Worm (Caenorhabditis elegans) whole organism, L2 larva: ENCODE results near the gene F46G10.2.
A peak's percentile ranks its signal among the peaks of the same experiment; 100 is the strongest.

Source experiments
- C34F6.9 ChIP-seq: fragments of 150-350 bp; optimal IDR thresholded peaks from 2 replicates; lab custom pipeline; 2014; ENCODE audit warnings: missing biosample characterization, missing genetic modification characterization
- F13H6.1 ChIP-seq: sonication (generic microtip); optimal IDR thresholded peaks from 2 replicates; lab custom pipeline; 2016; ENCODE audit warnings: missing genetic modification characterization, missing compliant biosample characterization
- R02D3.7 ChIP-seq: fragments of 150-350 bp; optimal IDR thresholded peaks from 2 replicates; lab custom pipeline; 2014; ENCODE audit warnings: missing biosample characterization, missing genetic modification characterization
- Y55F3AM.14 ChIP-seq: fragments of 200-800 bp; sonication (Bioruptor generic); optimal IDR thresholded peaks from 2 replicates; lab custom pipeline; 2018; ENCODE audit warnings: mild to moderate bottlenecking, missing genetic modification characterization, missing compliant biosample characterization
- ZK546.5 ChIP-seq: sonication (generic microtip); optimal IDR thresholded peaks from 2 replicates; lab custom pipeline; 2017; ENCODE audit warnings: missing biosample characterization, missing genetic modification characterization
- alr-1 ChIP-seq: fragments of 150-350 bp; optimal IDR thresholded peaks from 2 replicates; lab custom pipeline; 2014; ENCODE audit warnings: missing biosample characterization, missing genetic modification characterization
- aly-2 ChIP-seq: fragments of 150-350 bp; optimal IDR thresholded peaks from 2 replicates; lab custom pipeline; 2014; ENCODE audit warnings: missing biosample characterization, missing genetic modification characterization
- ama-1 ChIP-seq: fragments of 150-350 bp; optimal IDR thresholded peaks from 2 replicates; lab custom pipeline; 2018; ENCODE audit warnings: inconsistent platforms
- blmp-1 ChIP-seq: sonication (generic microtip); optimal IDR thresholded peaks from 2 replicates; lab custom pipeline; 2017; ENCODE audit warnings: missing genetic modification characterization, mild to moderate bottlenecking, missing compliant biosample characterization, antibody characterized with exemption, moderate library complexity; ENCODE audit not compliant: insufficient read depth
- ceh-16 ChIP-seq: fragments of 150-350 bp; optimal IDR thresholded peaks from 2 replicates; lab custom pipeline; 2014; ENCODE audit warnings: missing biosample characterization, missing genetic modification characterization
- ceh-82 ChIP-seq: fragments of 150-350 bp; optimal IDR thresholded peaks from 2 replicates; lab custom pipeline; 2014; ENCODE audit warnings: missing biosample characterization, missing genetic modification characterization
- crh-2 ChIP-seq: sonication (generic microtip); optimal IDR thresholded peaks from 2 replicates; lab custom pipeline; 2017; ENCODE audit warnings: missing biosample characterization, missing genetic modification characterization
- dmd-4 ChIP-seq: sonication (generic microtip); optimal IDR thresholded peaks from 2 replicates; lab custom pipeline; 2017; ENCODE audit warnings: missing biosample characterization, missing genetic modification characterization
- egl-27 ChIP-seq: sonication (generic microtip); optimal IDR thresholded peaks from 3 replicates; lab custom pipeline; 2017; ENCODE audit warnings: missing biosample characterization, missing genetic modification reagents, missing genetic modification characterization
- elt-1 ChIP-seq: fragments of 150-350 bp; optimal IDR thresholded peaks from 2 replicates; lab custom pipeline; 2014; ENCODE audit warnings: missing biosample characterization, missing genetic modification characterization
- elt-3 ChIP-seq: sonication (generic microtip); optimal IDR thresholded peaks from 2 replicates; lab custom pipeline; 2017; ENCODE audit warnings: missing biosample characterization, missing genetic modification characterization
- fos-1 ChIP-seq: fragments of 150-350 bp; optimal IDR thresholded peaks from 2 replicates; lab custom pipeline; 2014; ENCODE audit warnings: missing biosample characterization, missing genetic modification characterization
- gmeb-1 ChIP-seq: fragments of 150-350 bp; optimal IDR thresholded peaks from 2 replicates; lab custom pipeline; 2014; ENCODE audit warnings: missing biosample characterization, missing genetic modification characterization
- lin-11 ChIP-seq: fragments of 150-350 bp; sonication (generic microtip); optimal IDR thresholded peaks from 2 replicates; lab custom pipeline; 2014; ENCODE audit warnings: missing biosample characterization, missing genetic modification characterization, inconsistent platforms, mixed read lengths
- lin-13 ChIP-seq: fragments of 150-350 bp; optimal IDR thresholded peaks from 2 replicates; lab custom pipeline; 2014; ENCODE audit warnings: missing biosample characterization, missing genetic modification reagents, missing genetic modification characterization
- lin-39 ChIP-seq: fragments of 150-350 bp; optimal IDR thresholded peaks from 2 replicates; lab custom pipeline; 2014; ENCODE audit warnings: missing biosample characterization, missing genetic modification reagents, missing genetic modification characterization
- lsy-2 ChIP-seq, 2 experiments: fragments of 150-350 bp in 1 of 2; sonication (generic microtip) in 1 of 2; optimal IDR thresholded peaks; 2 replicates each; lab custom pipeline; 2014 to 2017; ENCODE audit warnings: missing biosample characterization in 2 of 2, missing genetic modification characterization in 2 of 2
- mab-5 ChIP-seq: fragments of 150-350 bp; optimal IDR thresholded peaks from 2 replicates; lab custom pipeline; 2014; ENCODE audit warnings: missing biosample characterization, missing genetic modification characterization
- mbf-1 ChIP-seq: sonication (generic microtip); optimal IDR thresholded peaks from 2 replicates; lab custom pipeline; 2017; ENCODE audit warnings: missing biosample characterization, missing genetic modification characterization
- mdl-1 ChIP-seq, 2 experiments: fragments of 150-350 bp in 1 of 2; sonication (generic microtip) in 1 of 2; optimal IDR thresholded peaks; 2 replicates each; lab custom pipeline; 2017; ENCODE audit warnings: missing biosample characterization in 2 of 2, missing genetic modification characterization in 2 of 2
- nhr-10 ChIP-seq: sonication (generic microtip); optimal IDR thresholded peaks from 2 replicates; lab custom pipeline; 2017; ENCODE audit warnings: missing biosample characterization, missing genetic modification characterization
- nhr-11 ChIP-seq: fragments of 150-350 bp; optimal IDR thresholded peaks from 2 replicates; lab custom pipeline; 2014; ENCODE audit warnings: missing biosample characterization, missing genetic modification characterization
- nhr-12 ChIP-seq: fragments of 150-350 bp; optimal IDR thresholded peaks from 2 replicates; lab custom pipeline; 2014; ENCODE audit warnings: missing biosample characterization, missing genetic modification characterization
- nhr-129 ChIP-seq: fragments of 150-350 bp; optimal IDR thresholded peaks from 2 replicates; lab custom pipeline; 2014; ENCODE audit warnings: missing biosample characterization, missing genetic modification characterization
- nhr-21 ChIP-seq: fragments of 150-350 bp; optimal IDR thresholded peaks from 2 replicates; lab custom pipeline; 2014; ENCODE audit warnings: missing biosample characterization, missing genetic modification characterization
- nhr-23 ChIP-seq: fragments of 150-350 bp; optimal IDR thresholded peaks from 2 replicates; lab custom pipeline; 2014; ENCODE audit warnings: missing biosample characterization, missing genetic modification reagents, missing genetic modification characterization
- nhr-237 ChIP-seq: fragments of 150-350 bp; optimal IDR thresholded peaks from 2 replicates; lab custom pipeline; 2014; ENCODE audit warnings: missing biosample characterization, missing genetic modification characterization
- nhr-25 ChIP-seq: fragments of 150-350 bp; sonication (generic microtip); optimal IDR thresholded peaks from 3 replicates; lab custom pipeline; 2014; ENCODE audit warnings: missing biosample characterization, missing genetic modification characterization
- nhr-6 ChIP-seq: fragments of 150-350 bp; optimal IDR thresholded peaks from 2 replicates; lab custom pipeline; 2014; ENCODE audit warnings: missing biosample characterization, missing genetic modification characterization
- nhr-77 ChIP-seq: fragments of 150-350 bp; optimal IDR thresholded peaks from 2 replicates; lab custom pipeline; 2014; ENCODE audit warnings: missing biosample characterization, missing genetic modification characterization
- peb-1 ChIP-seq: fragments of 150-350 bp; optimal IDR thresholded peaks from 2 replicates; lab custom pipeline; 2014; ENCODE audit warnings: missing biosample characterization, missing genetic modification characterization
- sem-4 ChIP-seq: fragments of 150-350 bp; optimal IDR thresholded peaks from 2 replicates; lab custom pipeline; 2014; ENCODE audit warnings: missing biosample characterization, missing genetic modification reagents, missing genetic modification characterization
- skn-1 ChIP-seq: sonication (generic microtip); optimal IDR thresholded peaks from 2 replicates; lab custom pipeline; 2017; ENCODE audit warnings: missing biosample characterization, missing genetic modification characterization
- sma-3 ChIP-seq: sonication (generic microtip); optimal IDR thresholded peaks from 2 replicates; lab custom pipeline; 2016; ENCODE audit warnings: missing genetic modification reagents, missing genetic modification characterization, missing compliant biosample characterization
- sma-9 ChIP-seq, 2 experiments: fragments of 150-350 bp in 1 of 2; sonication (generic microtip) in 1 of 2; optimal IDR thresholded peaks; 2 replicates each; lab custom pipeline; 2014 to 2016; ENCODE audit warnings: missing genetic modification characterization in 2 of 2, mild to moderate bottlenecking in 1 of 2, missing biosample characterization in 1 of 2, missing compliant biosample characterization in 1 of 2, missing genetic modification reagents in 1 of 2, moderate library complexity in 1 of 2
- snpc-4 ChIP-seq: fragments of 150-350 bp; optimal IDR thresholded peaks from 2 replicates; lab custom pipeline; 2014; ENCODE audit warnings: missing biosample characterization, missing genetic modification characterization
- unc-39 ChIP-seq: fragments of 150-350 bp; optimal IDR thresholded peaks from 2 replicates; lab custom pipeline; 2014; ENCODE audit warnings: missing biosample characterization, missing genetic modification characterization
- unc-55 ChIP-seq: fragments of 150-350 bp; sonication (generic microtip); optimal IDR thresholded peaks from 3 replicates; lab custom pipeline; 2014; ENCODE audit warnings: missing biosample characterization, missing genetic modification reagents, missing genetic modification characterization
- unc-62 ChIP-seq: fragments of 150-350 bp; optimal IDR thresholded peaks from 2 replicates; lab custom pipeline; 2014; ENCODE audit warnings: missing biosample characterization, missing genetic modification reagents, missing genetic modification characterization
- zag-1 ChIP-seq: fragments of 150-350 bp; optimal IDR thresholded peaks from 2 replicates; lab custom pipeline; 2014; ENCODE audit warnings: missing biosample characterization, missing genetic modification characterization
- ztf-1 ChIP-seq: fragments of 200-800 bp; sonication (Bioruptor generic); conservative IDR thresholded peaks from 2 replicates; pipeline ENCODE4 v1.3.6; 2022; ENCODE audit warnings: missing genetic modification characterization, missing compliant biosample characterization
- ztf-11 ChIP-seq: sonication (generic microtip); optimal IDR thresholded peaks from 2 replicates; lab custom pipeline; 2017; ENCODE audit warnings: missing biosample characterization, missing genetic modification characterization
- ztf-4 ChIP-seq: fragments of 150-350 bp; optimal IDR thresholded peaks from 2 replicates; lab custom pipeline; 2014; ENCODE audit warnings: missing biosample characterization, missing genetic modification characterization

The F46G10.2 gene

ce11 chrX:13306869-13307446 is 15.8 kb upstream of the F46G10.2 start:
- TF ChIP-seq sma-9 (GFP tag; optimal IDR thresholded peaks at IDR 0.05; lab: Kevin White, UChicago) (peak; percentile 89), sma-9 (tag; optimal IDR thresholded peaks at IDR 0.05; lab: Kevin White, UChicago) (no peak), ztf-11 (tag; lab: Kevin White, UChicago) (no peak), lin-13 (GFP tag; lab: Kevin White, UChicago) (peak; percentile 75), blmp-1 (tag; lab: Kevin White, UChicago) (no peak), nhr-129 (tag; lab: Kevin White, UChicago) (peak; percentile 93), F13H6.1 (tag; lab: Kevin White, UChicago) (peak; percentile 75), C34F6.9 (no peak), gmeb-1 (peak; percentile 65), peb-1 (tag; lab: Kevin White, UChicago) (no peak), alr-1 (no peak), unc-55 (GFP tag; lab: Kevin White, UChicago) (peak; percentile 90), ceh-16 (tag; lab: Kevin White, UChicago) (peak; percentile 36), ama-1 (lab: Kevin White, UChicago) (no peak), unc-39 (tag; lab: Kevin White, UChicago) (no peak), R02D3.7 (tag; lab: Kevin White, UChicago) (no peak), sma-3 (peak; percentile 75), nhr-12 (no peak), nhr-21 (tag; lab: Kevin White, UChicago) (peak; percentile 89), ztf-1 (GFP tag; lab: Robert Waterston, UW) (no peak), aly-2 (tag; lab: Kevin White, UChicago) (no peak), ZK546.5 (no peak), snpc-4 (peak; percentile 21), zag-1 (tag; lab: Kevin White, UChicago) (peak; percentile 65), nhr-77 (no peak), nhr-25 (tag; lab: Kevin White, UChicago) (no peak), crh-2 (peak; percentile 89), nhr-6 (peak; percentile 73), sem-4 (tag; lab: Kevin White, UChicago) (no peak), nhr-10 (tag; lab: Kevin White, UChicago) (no peak), elt-3 (tag; lab: Kevin White, UChicago) (no peak), elt-1 (tag; lab: Kevin White, UChicago) (no peak), mbf-1 (tag; lab: Kevin White, UChicago) (peak; percentile 30), lsy-2 (tag; optimal IDR thresholded peaks at IDR 0.05; lab: Kevin White, UChicago) (peak in 1 of 2 experiments; percentile 58), nhr-23 (tag; lab: Kevin White, UChicago) (no peak), ceh-82 (tag; lab: Kevin White, UChicago) (peak; percentile 53), mdl-1 (tag; optimal IDR thresholded peaks at IDR 0.05; lab: Kevin White, UChicago) (peak in 1 of 2 experiments; percentile 57), Y55F3AM.14 (GFP tag; lab: Kevin White, UChicago) (peak; percentile 73), nhr-237 (tag; lab: Kevin White, UChicago) (no peak), ztf-4 (peak; percentile 43), lin-11 (tag; lab: Kevin White, UChicago) (peak; percentile 83), unc-62 (no peak), skn-1 (tag; lab: Kevin White, UChicago) (no peak), dmd-4 (tag; lab: Kevin White, UChicago) (no peak), mab-5 (peak; percentile 73), nhr-11 (tag; lab: Kevin White, UChicago) (no peak), egl-27 (tag; lab: Kevin White, UChicago) (peak; percentile 77), lin-39 (no peak), fos-1 (tag; lab: Kevin White, UChicago) (peak; percentile 87)
- TF ChIP-seq, all 48 proteins: peak for 23
